Fruit fly (Drosophila melanogaster) whole organism, embryonic: Measurements from ENCODE around the gene MTF-1.

Experiments used
- CG10267 ChIP-seq: fragments of 200-800 bp; sonication (Bioruptor generic); optimal IDR thresholded peaks from 2 replicates; lab custom pipeline; 2018; ENCODE audit warnings: missing biosample characterization, mild to moderate bottlenecking, missing genetic modification characterization, moderate library complexity
- CG10274 ChIP-seq: fragments of 200-800 bp; sonication (Bioruptor generic); optimal IDR thresholded peaks from 3 replicates; lab custom pipeline; 2017; ENCODE audit warnings: missing biosample characterization, mild to moderate bottlenecking, missing genetic modification characterization
- CG10462 ChIP-seq: fragments of 200-800 bp; sonication (Bioruptor generic); optimal IDR thresholded peaks from 2 replicates; lab custom pipeline; 2016; ENCODE audit warnings: missing biosample characterization, missing genetic modification characterization
- CG11504 ChIP-seq: fragments of 200-800 bp; sonication (Bioruptor generic); optimal IDR thresholded peaks from 3 replicates; lab custom pipeline; 2019; ENCODE audit warnings: missing biosample characterization, mild to moderate bottlenecking, missing genetic modification characterization, moderate library complexity
- CG12071 ChIP-seq: fragments of 200-800 bp; sonication (Bioruptor generic); optimal IDR thresholded peaks from 3 replicates; lab custom pipeline; 2018; ENCODE audit warnings: missing biosample characterization, mild to moderate bottlenecking, missing genetic modification characterization
- CG13894 ChIP-seq: fragments of 200-800 bp; sonication (Bioruptor generic); optimal IDR thresholded peaks from 3 replicates; lab custom pipeline; 2018; ENCODE audit warnings: missing biosample characterization, mild to moderate bottlenecking, missing genetic modification characterization, moderate library complexity
- CG15011 ChIP-seq: fragments of 200-800 bp; sonication (Bioruptor generic); optimal IDR thresholded peaks from 3 replicates; lab custom pipeline; 2018; ENCODE audit warnings: missing biosample characterization, mild to moderate bottlenecking, missing genetic modification characterization
- CG17912 ChIP-seq: fragments of 200-800 bp; sonication (Bioruptor generic); optimal IDR thresholded peaks from 2 replicates; lab custom pipeline; 2018; ENCODE audit warnings: missing biosample characterization, mild to moderate bottlenecking, missing genetic modification characterization
- CG18599 ChIP-seq: fragments of 200-800 bp; sonication (Bioruptor generic); optimal IDR thresholded peaks from 3 replicates; lab custom pipeline; 2017; ENCODE audit warnings: missing biosample characterization, missing genetic modification characterization, mild to moderate bottlenecking, moderate library complexity, missing genetic modification reagents
- CG18764 ChIP-seq: fragments of 200-800 bp; sonication (Bioruptor generic); optimal IDR thresholded peaks from 3 replicates; lab custom pipeline; 2016; ENCODE audit warnings: missing biosample characterization, missing genetic modification characterization
- CG31441 ChIP-seq: fragments of 200-800 bp; sonication (Bioruptor generic); IDR thresholded peaks from 2 replicates; pipeline ENCODE4 v1.3.6; 2022; ENCODE audit warnings: missing biosample characterization, missing genetic modification characterization
- CG3407 ChIP-seq: fragments of 200-800 bp; sonication (Bioruptor generic); optimal IDR thresholded peaks from 2 replicates; lab custom pipeline; 2018; ENCODE audit warnings: missing biosample characterization, mild to moderate bottlenecking, missing genetic modification characterization
- CG43689 ChIP-seq: fragments of 200-800 bp; sonication (Bioruptor generic); IDR thresholded peaks from 2 replicates; pipeline ENCODE4 v1.3.6; 2022; ENCODE audit warnings: missing biosample characterization, missing genetic modification characterization
- CG4424 ChIP-seq: fragments of 200-800 bp; sonication (Bioruptor generic); optimal IDR thresholded peaks from 3 replicates; lab custom pipeline; 2016; ENCODE audit warnings: missing biosample characterization, missing genetic modification characterization
- CG4617 ChIP-seq: fragments of 200-800 bp; sonication (Bioruptor generic); optimal IDR thresholded peaks from 3 replicates; lab custom pipeline; 2016; ENCODE audit warnings: missing biosample characterization, missing genetic modification characterization, borderline replicate concordance
- CG7839 ChIP-seq: fragments of 200-800 bp; sonication (Bioruptor generic); optimal IDR thresholded peaks from 3 replicates; lab custom pipeline; 2018; ENCODE audit warnings: missing biosample characterization, mild to moderate bottlenecking, missing genetic modification characterization, moderate library complexity
- Camta ChIP-seq: fragments of 200-800 bp; sonication (Bioruptor generic); optimal IDR thresholded peaks from 2 replicates; lab custom pipeline; 2016; ENCODE audit warnings: missing biosample characterization, missing genetic modification characterization
- D ChIP-seq, 2 experiments: fragments of 200-800 bp in 1 of 2; fragments of >200 bp in 1 of 2; sonication (Bioruptor generic) in 1 of 2; optimal IDR thresholded peaks; 2 replicates in 1 of 2; 3 replicates in 1 of 2; lab custom pipeline; 2017; ENCODE audit warnings: mild to moderate bottlenecking in 1 of 2, missing biosample characterization in 1 of 2, missing genetic modification characterization in 1 of 2, missing genetic modification reagents in 1 of 2
- Deaf1 ChIP-seq: fragments of 200-800 bp; optimal IDR thresholded peaks from 3 replicates; lab custom pipeline; 2019; ENCODE audit warnings: missing biosample characterization, mild to moderate bottlenecking, missing genetic modification characterization, moderate library complexity
- Dp ChIP-seq: fragments of 200-800 bp; sonication (Bioruptor generic); optimal IDR thresholded peaks from 2 replicates; lab custom pipeline; 2018; ENCODE audit warnings: missing biosample characterization, mild to moderate bottlenecking, missing genetic modification characterization, moderate library complexity
- E2f2 ChIP-seq: fragments of 200-800 bp; sonication (Bioruptor generic); IDR thresholded peaks from 2 replicates; pipeline ENCODE4 v1.3.6; 2022; ENCODE audit warnings: missing biosample characterization, missing genetic modification characterization
- Gsc ChIP-seq: fragments of 200-800 bp; sonication (Bioruptor generic); IDR thresholded peaks from 2 replicates; pipeline ENCODE4 v1.3.6; 2022; ENCODE audit warnings: missing biosample characterization, missing genetic modification characterization
- Hr51 ChIP-seq, 2 experiments: fragments of 200-800 bp; sonication (Bioruptor generic); optimal IDR thresholded peaks; 2 replicates in 1 of 2; 3 replicates in 1 of 2; lab custom pipeline; 2016 to 2018; ENCODE audit warnings: missing biosample characterization in 2 of 2, missing genetic modification characterization in 2 of 2, mild to moderate bottlenecking in 1 of 2, moderate library complexity in 1 of 2
- MTF-1 ChIP-seq: fragments of 200-800 bp; sonication (Bioruptor generic); optimal IDR thresholded peaks from 2 replicates; lab custom pipeline; 2018; ENCODE audit warnings: missing biosample characterization, mild to moderate bottlenecking, missing genetic modification characterization, borderline replicate concordance
- Mes4 ChIP-seq: fragments of 200-800 bp; sonication (Bioruptor generic); optimal IDR thresholded peaks from 2 replicates; lab custom pipeline; 2016; ENCODE audit warnings: missing biosample characterization, missing genetic modification characterization
- Nf-YC ChIP-seq: fragments of 200-800 bp; optimal IDR thresholded peaks from 3 replicates; lab custom pipeline; 2019; ENCODE audit warnings: missing biosample characterization, mild to moderate bottlenecking, missing genetic modification characterization, moderate library complexity
- NfI ChIP-seq: fragments of 200-800 bp; sonication (Bioruptor generic); optimal IDR thresholded peaks from 3 replicates; lab custom pipeline; 2018; ENCODE audit warnings: missing biosample characterization, mild to moderate bottlenecking, missing genetic modification characterization, moderate library complexity
- Usf ChIP-seq: fragments of 200-800 bp; sonication (Bioruptor generic); optimal IDR thresholded peaks from 2 replicates; lab custom pipeline; 2017; ENCODE audit warnings: missing genotype, missing biosample characterization, missing genetic modification characterization
- ab ChIP-seq: fragments of 200-800 bp; sonication (Bioruptor generic); optimal IDR thresholded peaks from 2 replicates; lab custom pipeline; 2016; ENCODE audit warnings: missing biosample characterization, missing genetic modification characterization
- aop ChIP-seq: fragments of 200-800 bp; sonication (Bioruptor generic); IDR thresholded peaks from 2 replicates; pipeline ENCODE4 v1.3.6; 2022; ENCODE audit warnings: missing biosample characterization, missing genetic modification characterization
- bigmax ChIP-seq: fragments of 200-800 bp; sonication (Bioruptor generic); optimal IDR thresholded peaks from 2 replicates; lab custom pipeline; 2018; ENCODE audit warnings: missing biosample characterization, mild to moderate bottlenecking, missing genetic modification characterization
- caup ChIP-seq: fragments of 200-800 bp; sonication (Bioruptor generic); optimal IDR thresholded peaks from 3 replicates; lab custom pipeline; 2017; ENCODE audit warnings: missing biosample characterization, mild to moderate bottlenecking, missing genetic modification characterization, moderate library complexity; ENCODE audit not compliant: severe bottlenecking
- dati ChIP-seq: fragments of 200-800 bp; sonication (Bioruptor generic); IDR thresholded peaks from 2 replicates; pipeline ENCODE4 v1.3.6; 2022; ENCODE audit warnings: missing biosample characterization, missing genetic modification characterization
- esg ChIP-seq: fragments of 200-800 bp; sonication (Bioruptor generic); conservative IDR thresholded peaks from 2 replicates; pipeline ENCODE4 v1.3.6; 2022; ENCODE audit warnings: missing biosample characterization, missing genetic modification characterization
- grau ChIP-seq: fragments of 200-800 bp; optimal IDR thresholded peaks from 3 replicates; lab custom pipeline; 2019; ENCODE audit warnings: missing biosample characterization, mild to moderate bottlenecking, missing genetic modification characterization, moderate library complexity
- gsb-n ChIP-seq: fragments of 200-800 bp; sonication (Bioruptor generic); optimal IDR thresholded peaks from 3 replicates; lab custom pipeline; 2018; ENCODE audit warnings: missing biosample characterization, mild to moderate bottlenecking, missing genetic modification characterization
- ind ChIP-seq: fragments of 200-800 bp; sonication (Bioruptor generic); optimal IDR thresholded peaks from 3 replicates; lab custom pipeline; 2016; ENCODE audit warnings: missing biosample characterization, missing genetic modification characterization
- insv ChIP-seq, 2 experiments: fragments of 200-800 bp; sonication (Bioruptor generic); optimal IDR thresholded peaks; 3 replicates each; lab custom pipeline; 2016 to 2018; ENCODE audit warnings: missing biosample characterization in 2 of 2, missing genetic modification characterization in 2 of 2
- jumu ChIP-seq: fragments of 200-800 bp; sonication (Bioruptor generic); optimal IDR thresholded peaks from 3 replicates; lab custom pipeline; 2016; ENCODE audit warnings: missing biosample characterization, missing genetic modification characterization
- kay ChIP-seq: fragments of 200-800 bp; sonication (Bioruptor generic); optimal IDR thresholded peaks from 2 replicates; lab custom pipeline; 2016; ENCODE audit warnings: missing biosample characterization, missing genetic modification characterization
- klu ChIP-seq: fragments of 200-800 bp; sonication (Bioruptor generic); IDR thresholded peaks from 2 replicates; pipeline ENCODE4 v1.3.6; 2022; ENCODE audit warnings: missing biosample characterization, missing genetic modification characterization
- luna ChIP-seq: fragments of 200-800 bp; sonication (Bioruptor generic); optimal IDR thresholded peaks from 2 replicates; lab custom pipeline; 2016; ENCODE audit warnings: missing biosample characterization, missing genetic modification characterization
- rib ChIP-seq: fragments of 200-800 bp; sonication (Bioruptor generic); IDR thresholded peaks from 2 replicates; pipeline ENCODE4 v1.3.6; 2022; ENCODE audit warnings: missing biosample characterization, missing genetic modification characterization
- so ChIP-seq: fragments of 200-800 bp; sonication (Bioruptor generic); IDR thresholded peaks from 3 replicates; pipeline ENCODE4 v1.3.6; 2022; ENCODE audit warnings: missing biosample characterization, missing genetic modification characterization
- sug ChIP-seq: fragments of 200-800 bp; optimal IDR thresholded peaks from 2 replicates; lab custom pipeline; 2019; ENCODE audit warnings: missing biosample characterization, mild to moderate bottlenecking, missing genetic modification characterization, moderate library complexity
- tin ChIP-seq: fragments of 200-800 bp; sonication (Bioruptor generic); optimal IDR thresholded peaks from 3 replicates; lab custom pipeline; 2016; ENCODE audit warnings: missing biosample characterization, missing genetic modification characterization
- ttk ChIP-seq: fragments of 200-800 bp; sonication (Bioruptor generic); IDR thresholded peaks from 2 replicates; pipeline ENCODE4 v2.1.2; 2022; ENCODE audit warnings: missing biosample characterization, missing genetic modification characterization
- tx ChIP-seq: fragments of 200-800 bp; sonication (Bioruptor generic); optimal IDR thresholded peaks from 2 replicates; lab custom pipeline; 2016; ENCODE audit warnings: missing biosample characterization, missing genetic modification characterization
- yki ChIP-seq: fragments of >200 bp; optimal IDR thresholded peaks from 3 replicates; lab custom pipeline; 2018

Gene MTF-1

dm6 chr3L:9420054-9420818 is 9.9 kb upstream of the MTF-1 start (continued):
- peak; percentile 76 for TF ChIP-seq CG11504 (tag; lab: Kevin White, UChicago)
- no peak for TF ChIP-seq CG4617 (GFP tag; lab: Kevin White, UChicago)
- peak in 1 of 2 experiments; percentile 75 for TF ChIP-seq Hr51 (GFP tag; optimal IDR thresholded peaks at IDR 0.05; lab: Kevin White, UChicago)
- peak; percentile 53; the same call in 1 of the 2 replicates for TF ChIP-seq CG43689 (GFP tag; lab: Robert Waterston, UW)
- TF ChIP-seq tx (GFP tag; lab: Kevin White, UChicago): peak; percentile 4
- TF ChIP-seq E2f2 (GFP tag; lab: Robert Waterston, UW): peak; percentile 39; the same call in 1 of the 2 replicates
- peak; percentile 17 for TF ChIP-seq caup (GFP tag; lab: Kevin White, UChicago)
- TF ChIP-seq rib (GFP tag; lab: Robert Waterston, UW): no peak
- no peak for TF ChIP-seq CG10274 (GFP tag; lab: Kevin White, UChicago)
- TF ChIP-seq grau: peak; percentile 50
- TF ChIP-seq CG10462 (GFP tag; lab: Kevin White, UChicago): no peak
- TF ChIP-seq CG18764 (GFP tag; lab: Kevin White, UChicago): no peak
- TF ChIP-seq CG31441 (GFP tag; lab: Robert Waterston, UW): peak; percentile 55
- TF ChIP-seq CG7839 (tag; lab: Kevin White, UChicago): peak; percentile 58
- TF ChIP-seq aop (GFP tag; lab: Robert Waterston, UW): no peak
- TF ChIP-seq jumu: no peak
- peak; percentile 54 for TF ChIP-seq ttk
- no peak for TF ChIP-seq insv (GFP tag; optimal IDR thresholded peaks at IDR 0.05; lab: Kevin White, UChicago)
- TF ChIP-seq yki (lab: Kevin White, UChicago): no peak
- TF ChIP-seq Nf-YC (tag; lab: Kevin White, UChicago): no peak
- no peak for TF ChIP-seq Usf (GFP tag; lab: Kevin White, UChicago)
- TF ChIP-seq Gsc (GFP tag; lab: Robert Waterston, UW): 0 out of 2 replicates have a peak, but pooled peaks have one; percentile 32
- TF ChIP-seq ind (GFP tag; lab: Kevin White, UChicago): peak; percentile 31
- TF ChIP-seq MTF-1 (GFP tag; lab: Kevin White, UChicago): no peak
- TF ChIP-seq CG4424 (GFP tag; lab: Kevin White, UChicago): peak; percentile 51
- TF ChIP-seq D (optimal IDR thresholded peaks at IDR 0.05; lab: Kevin White, UChicago): no peak
- peak; percentile 3 for TF ChIP-seq D (GFP tag; optimal IDR thresholded peaks at IDR 0.05; lab: Kevin White, UChicago)
- no peak for TF ChIP-seq dati (GFP tag; lab: Robert Waterston, UW)
- TF ChIP-seq Mes4: no peak
- no peak for TF ChIP-seq CG15011
- TF ChIP-seq sug: peak; percentile 90
- no peak for TF ChIP-seq ab (GFP tag; lab: Kevin White, UChicago)
- TF ChIP-seq so (GFP tag; lab: Robert Waterston, UW): peak; percentile 68; the same call in 1 of the 3 replicates
- TF ChIP-seq luna (GFP tag; lab: Kevin White, UChicago): no peak
- no peak for TF ChIP-seq Dp
- TF ChIP-seq klu (GFP tag; lab: Robert Waterston, UW): no peak
- no peak for TF ChIP-seq CG12071 (GFP tag; lab: Kevin White, UChicago)
- peak; percentile 14 for TF ChIP-seq CG3407
- no peak for TF ChIP-seq bigmax (GFP tag; lab: Kevin White, UChicago)
- TF ChIP-seq Camta (GFP tag; lab: Kevin White, UChicago): peak; percentile 20
- peak; percentile 35 for TF ChIP-seq gsb-n (tag; lab: Kevin White, UChicago)
- peak; percentile 38 for TF ChIP-seq CG18599 (GFP tag; lab: Kevin White, UChicago)
- peak; percentile 63; the same call in 1 of the 2 replicates for TF ChIP-seq esg (GFP tag; lab: Robert Waterston, UW)
- TF ChIP-seq tin (GFP tag; lab: Kevin White, UChicago): no peak
- peak; percentile 51 for TF ChIP-seq NfI
- TF ChIP-seq kay (GFP tag; lab: Kevin White, UChicago): no peak
- TF ChIP-seq CG13894: no peak
- peak; percentile 4 for TF ChIP-seq CG10267
- TF ChIP-seq CG17912 (GFP tag; lab: Kevin White, UChicago): no peak
- no peak for TF ChIP-seq Deaf1
